Worm (Caenorhabditis elegans): ENCODE data around the gene pqn-39.

ce11 chrX:13941296-13941695 lies 27.2 kb downstream of the pqn-39 start:
- TF ChIP-seq unc-39 (tag; optimal IDR thresholded peaks at IDR 0.05) (no peak), nhr-12 (tag; optimal IDR thresholded peaks at IDR 0.05) (no peak), egl-27 (tag; optimal IDR thresholded peaks at IDR 0.05) (no peak), lin-39 (tag; optimal IDR thresholded peaks at IDR 0.05) (no peak), tbx-2 (tag; optimal IDR thresholded peaks at IDR 0.05) (no peak), pqm-1 (tag; optimal IDR thresholded peaks at IDR 0.05) (no peak), ama-1 (optimal IDR thresholded peaks at IDR 0.05) (peak; percentile 57), elt-3 (tag; optimal IDR thresholded peaks at IDR 0.05) (peak in 2 of 3 experiments; percentile 58 to 86), mdl-1 (tag; optimal IDR thresholded peaks at IDR 0.05) (no peak), elt-2 (tag; optimal IDR thresholded peaks at IDR 0.05) (no peak), nhr-28 (tag; optimal IDR thresholded peaks at IDR 0.05) (no peak), nhr-23 (tag; optimal IDR thresholded peaks at IDR 0.05) (peak; percentile 53), pha-4 (tag; optimal IDR thresholded peaks at IDR 0.05) (no peak), nfya-1 (tag; optimal IDR thresholded peaks at IDR 0.05; ENCODE audit: insufficient read depth) (no peak)

All from whole organism, L3 larva.